Fruit fly (Drosophila melanogaster) whole organism, embryonic: ENCODE results near the gene fred.

Experiments used
- Ada2b ChIP-seq: fragments of 200-800 bp; sonication (Bioruptor generic); IDR thresholded peaks from 2 replicates; pipeline ENCODE4 v1.3.6; 2022; ENCODE audit warnings: missing biosample characterization, missing genetic modification characterization
- B-H2 ChIP-seq: fragments of 200-800 bp; sonication (Bioruptor generic); optimal IDR thresholded peaks from 2 replicates; lab custom pipeline; 2018; ENCODE audit warnings: missing biosample characterization, mild to moderate bottlenecking, missing genetic modification characterization
- Blimp-1 ChIP-seq: fragments of 200-800 bp; sonication (Bioruptor generic); optimal IDR thresholded peaks from 3 replicates; lab custom pipeline; 2018; ENCODE audit warnings: missing biosample characterization, missing genetic modification characterization, mild to moderate bottlenecking, moderate library complexity, missing genetic modification reagents
- Bteb2 ChIP-seq: fragments of 200-800 bp; sonication (Bioruptor generic); optimal IDR thresholded peaks from 2 replicates; lab custom pipeline; 2016; ENCODE audit warnings: missing biosample characterization, missing genetic modification characterization
- CG10274 ChIP-seq: fragments of 200-800 bp; sonication (Bioruptor generic); optimal IDR thresholded peaks from 3 replicates; lab custom pipeline; 2017; ENCODE audit warnings: missing biosample characterization, mild to moderate bottlenecking, missing genetic modification characterization
- CG10366 ChIP-seq: fragments of 200-800 bp; sonication (Bioruptor generic); IDR thresholded peaks from 2 replicates; pipeline ENCODE4 v1.3.6; 2022; ENCODE audit warnings: missing biosample characterization, missing genetic modification characterization
- CG13287 ChIP-seq: fragments of 200-800 bp; sonication (Bioruptor generic); IDR thresholded peaks from 2 replicates; pipeline ENCODE4 v1.3.6; 2022; ENCODE audit warnings: missing biosample characterization, missing genetic modification characterization; ENCODE audit not compliant: partially characterized antibody
- CG13424 ChIP-seq: fragments of 200-800 bp; sonication (Bioruptor generic); optimal IDR thresholded peaks from 2 replicates; lab custom pipeline; 2019; ENCODE audit warnings: missing biosample characterization, mild to moderate bottlenecking, missing genetic modification characterization, moderate library complexity
- CG14014 ChIP-seq: fragments of 200-800 bp; sonication (Bioruptor generic); IDR thresholded peaks from 2 replicates; pipeline ENCODE4 v1.3.6; 2022; ENCODE audit warnings: missing biosample characterization, missing genetic modification characterization
- CG1603 ChIP-seq: fragments of 200-800 bp; sonication (Bioruptor generic); optimal IDR thresholded peaks from 2 replicates; lab custom pipeline; 2019; ENCODE audit warnings: missing biosample characterization, mild to moderate bottlenecking, missing genetic modification characterization, moderate library complexity
- CG1647 ChIP-seq: fragments of 200-800 bp; sonication (Bioruptor generic); optimal IDR thresholded peaks from 3 replicates; lab custom pipeline; 2016; ENCODE audit warnings: missing biosample characterization, missing genetic modification characterization
- CG17361 ChIP-seq: fragments of 200-800 bp; sonication (Bioruptor generic); IDR thresholded peaks from 3 replicates; pipeline ENCODE4 v1.3.6; 2022; ENCODE audit warnings: missing biosample characterization, missing genetic modification characterization
- CG18764 ChIP-seq: fragments of 200-800 bp; sonication (Bioruptor generic); optimal IDR thresholded peaks from 3 replicates; lab custom pipeline; 2016; ENCODE audit warnings: missing biosample characterization, missing genetic modification characterization
- CG31441 ChIP-seq: fragments of 200-800 bp; sonication (Bioruptor generic); IDR thresholded peaks from 2 replicates; pipeline ENCODE4 v1.3.6; 2022; ENCODE audit warnings: missing biosample characterization, missing genetic modification characterization
- CG33557 ChIP-seq: fragments of 200-800 bp; sonication (Bioruptor generic); optimal IDR thresholded peaks from 2 replicates; lab custom pipeline; 2019; ENCODE audit warnings: missing biosample characterization, mild to moderate bottlenecking, missing genetic modification characterization, moderate library complexity
- CG42726 ChIP-seq: fragments of 200-800 bp; sonication (Bioruptor generic); IDR thresholded peaks from 2 replicates; pipeline ENCODE4 v1.3.6; 2022; ENCODE audit warnings: missing biosample characterization, missing genetic modification characterization; ENCODE audit not compliant: partially characterized antibody
- CG4424 ChIP-seq: fragments of 200-800 bp; sonication (Bioruptor generic); optimal IDR thresholded peaks from 3 replicates; lab custom pipeline; 2016; ENCODE audit warnings: missing biosample characterization, missing genetic modification characterization
- CG5953 ChIP-seq: fragments of 200-800 bp; sonication (Bioruptor generic); IDR thresholded peaks from 2 replicates; pipeline ENCODE4 v1.3.6; 2022; ENCODE audit warnings: missing biosample characterization, missing genetic modification characterization
- CG6689 ChIP-seq: fragments of 200-800 bp; sonication (Bioruptor generic); IDR thresholded peaks from 2 replicates; pipeline ENCODE4 v1.3.6; 2022; ENCODE audit warnings: missing biosample characterization, missing genetic modification characterization
- CG9817 ChIP-seq: fragments of 200-800 bp; sonication (Bioruptor generic); optimal IDR thresholded peaks from 2 replicates; lab custom pipeline; 2018; ENCODE audit warnings: missing biosample characterization, mild to moderate bottlenecking, missing genetic modification characterization, moderate library complexity
- D19B ChIP-seq: fragments of 200-800 bp; sonication (Bioruptor generic); optimal IDR thresholded peaks from 2 replicates; lab custom pipeline; 2017; ENCODE audit warnings: missing biosample characterization, mild to moderate bottlenecking, missing genetic modification characterization
- Dad ChIP-seq: fragments of 200-800 bp; sonication (Bioruptor generic); optimal IDR thresholded peaks from 3 replicates; lab custom pipeline; 2016; ENCODE audit warnings: missing biosample characterization, missing genetic modification characterization
- Dref ChIP-seq: fragments of 200-800 bp; sonication (Bioruptor generic); IDR thresholded peaks from 2 replicates; pipeline ENCODE4 v1.3.6; 2022; ENCODE audit warnings: missing biosample characterization, missing genetic modification characterization
- Hsf ChIP-seq: fragments of 200-800 bp; sonication (Bioruptor generic); optimal IDR thresholded peaks from 3 replicates; lab custom pipeline; 2016; ENCODE audit warnings: missing biosample characterization, missing genetic modification characterization
- Lim3 ChIP-seq: fragments of 200-800 bp; sonication (Bioruptor generic); IDR thresholded peaks from 2 replicates; pipeline ENCODE4 v1.3.6; 2022; ENCODE audit warnings: missing biosample characterization, missing genetic modification characterization
- Med ChIP-seq: fragments of 200-800 bp; sonication (Bioruptor generic); peaks from one replicate; lab custom pipeline; 2016; ENCODE audit warnings: missing biosample characterization, missing genetic modification characterization, mild to moderate bottlenecking, inconsistent platforms, moderate library complexity
- Oli ChIP-seq: fragments of 200-800 bp; sonication (Bioruptor generic); optimal IDR thresholded peaks from 2 replicates; lab custom pipeline; 2018; ENCODE audit warnings: missing biosample characterization, mild to moderate bottlenecking, missing genetic modification characterization, moderate library complexity
- Side ChIP-seq: fragments of 200-800 bp; sonication (Bioruptor generic); optimal IDR thresholded peaks from 2 replicates; lab custom pipeline; 2016; ENCODE audit warnings: missing biosample characterization, missing genetic modification characterization
- Six4 ChIP-seq: fragments of 200-800 bp; sonication (Bioruptor generic); optimal IDR thresholded peaks from 2 replicates; lab custom pipeline; 2016; ENCODE audit warnings: missing biosample characterization, missing genetic modification characterization
- Stat92E ChIP-seq, 3 experiments: fragments of >200 bp in 2 of 3; fragments of 200-800 bp in 1 of 3; sonication (Bioruptor generic) in 1 of 3; optimal IDR thresholded peaks; 2 replicates each; lab custom pipeline; 2017 to 2019; ENCODE audit warnings: missing biosample characterization in 3 of 3, missing genetic modification characterization in 3 of 3, mild to moderate bottlenecking in 1 of 3, moderate library complexity in 1 of 3
- Taf1 ChIP-seq: fragments of 200-800 bp; sonication (Bioruptor generic); IDR thresholded peaks from 2 replicates; pipeline ENCODE4 v1.3.6; 2022; ENCODE audit warnings: missing biosample characterization, missing genetic modification characterization
- aop ChIP-seq: fragments of 200-800 bp; sonication (Bioruptor generic); IDR thresholded peaks from 2 replicates; pipeline ENCODE4 v1.3.6; 2022; ENCODE audit warnings: missing biosample characterization, missing genetic modification characterization
- ash1 ChIP-seq: fragments of 200-800 bp; sonication (Bioruptor generic); optimal IDR thresholded peaks from 2 replicates; lab custom pipeline; 2018; ENCODE audit warnings: missing biosample characterization, mild to moderate bottlenecking, missing genetic modification characterization
- bsh ChIP-seq, 2 experiments: fragments of 200-800 bp; sonication (Bioruptor generic); optimal IDR thresholded peaks; 2 replicates each; lab custom pipeline; 2017 to 2018; ENCODE audit warnings: mild to moderate bottlenecking in 2 of 2, missing biosample characterization in 2 of 2, missing genetic modification characterization in 2 of 2, moderate library complexity in 1 of 2
- cad ChIP-seq: fragments of >200 bp; optimal IDR thresholded peaks from 2 replicates; lab custom pipeline; 2017; ENCODE audit warnings: missing biosample characterization, missing genetic modification characterization
- caup ChIP-seq: fragments of 200-800 bp; sonication (Bioruptor generic); optimal IDR thresholded peaks from 3 replicates; lab custom pipeline; 2017; ENCODE audit warnings: missing biosample characterization, mild to moderate bottlenecking, missing genetic modification characterization, moderate library complexity; ENCODE audit not compliant: severe bottlenecking
- dm ChIP-seq: fragments of 200-800 bp; sonication (Bioruptor generic); optimal IDR thresholded peaks from 3 replicates; lab custom pipeline; 2016; ENCODE audit warnings: missing biosample characterization, missing genetic modification characterization
- eyg ChIP-seq: fragments of 200-800 bp; sonication (Bioruptor generic); optimal IDR thresholded peaks from 3 replicates; lab custom pipeline; 2016; ENCODE audit warnings: missing biosample characterization, missing genetic modification characterization
- hbn ChIP-seq: fragments of 200-800 bp; sonication (Bioruptor generic); IDR thresholded peaks from 2 replicates; pipeline ENCODE4 v1.3.6; 2022; ENCODE audit warnings: missing biosample characterization, missing genetic modification characterization; ENCODE audit not compliant: partially characterized antibody
- inv ChIP-seq: fragments of 200-800 bp; sonication (Bioruptor generic); IDR thresholded peaks from 2 replicates; pipeline ENCODE4 v1.3.6; 2022; ENCODE audit warnings: missing biosample characterization, missing genetic modification characterization; ENCODE audit not compliant: partially characterized antibody
- jumu ChIP-seq: fragments of 200-800 bp; sonication (Bioruptor generic); optimal IDR thresholded peaks from 3 replicates; lab custom pipeline; 2016; ENCODE audit warnings: missing biosample characterization, missing genetic modification characterization
- kah ChIP-seq: fragments of 200-800 bp; sonication (Bioruptor generic); optimal IDR thresholded peaks from 2 replicates; lab custom pipeline; 2018; ENCODE audit warnings: missing biosample characterization, mild to moderate bottlenecking, missing genetic modification characterization
- pb ChIP-seq: fragments of 200-800 bp; sonication (Bioruptor generic); optimal IDR thresholded peaks from 3 replicates; lab custom pipeline; 2016; ENCODE audit warnings: missing biosample characterization, missing genetic modification characterization
- peb ChIP-seq: fragments of 200-800 bp; sonication (Bioruptor generic); IDR thresholded peaks from 2 replicates; pipeline ENCODE4 v1.3.6; 2022; ENCODE audit warnings: missing biosample characterization, missing genetic modification characterization
- pum ChIP-seq: fragments of 200-800 bp; sonication (Bioruptor generic); optimal IDR thresholded peaks from 2 replicates; lab custom pipeline; 2016; ENCODE audit warnings: missing biosample characterization, missing genetic modification characterization
- scrt ChIP-seq: fragments of 200-800 bp; sonication (Bioruptor generic); optimal IDR thresholded peaks from 2 replicates; lab custom pipeline; 2018; ENCODE audit warnings: missing biosample characterization, mild to moderate bottlenecking, missing genetic modification characterization, moderate library complexity
- slbo ChIP-seq: fragments of 200-800 bp; sonication (Bioruptor generic); IDR thresholded peaks from 2 replicates; pipeline ENCODE4 v1.3.6; 2022; ENCODE audit warnings: missing biosample characterization, missing genetic modification characterization
- sqz ChIP-seq: fragments of 200-800 bp; sonication (Bioruptor generic); optimal IDR thresholded peaks from 3 replicates; lab custom pipeline; 2018; ENCODE audit warnings: missing biosample characterization, mild to moderate bottlenecking, missing genetic modification characterization
- tin ChIP-seq: fragments of 200-800 bp; sonication (Bioruptor generic); optimal IDR thresholded peaks from 3 replicates; lab custom pipeline; 2016; ENCODE audit warnings: missing biosample characterization, missing genetic modification characterization
- usp ChIP-seq: fragments of >200 bp; optimal IDR thresholded peaks from 2 replicates; lab custom pipeline; 2017; ENCODE audit warnings: missing biosample characterization, missing genetic modification characterization
- wor ChIP-seq: fragments of 200-800 bp; sonication (Bioruptor generic); IDR thresholded peaks from 2 replicates; pipeline ENCODE4 v1.3.6; 2022; ENCODE audit warnings: missing biosample characterization, missing genetic modification characterization
- zen ChIP-seq: fragments of 200-800 bp; sonication (Bioruptor generic); optimal IDR thresholded peaks from 3 replicates; lab custom pipeline; 2018; ENCODE audit warnings: missing biosample characterization, mild to moderate bottlenecking, missing genetic modification characterization, moderate library complexity

fred gene

DNA sequence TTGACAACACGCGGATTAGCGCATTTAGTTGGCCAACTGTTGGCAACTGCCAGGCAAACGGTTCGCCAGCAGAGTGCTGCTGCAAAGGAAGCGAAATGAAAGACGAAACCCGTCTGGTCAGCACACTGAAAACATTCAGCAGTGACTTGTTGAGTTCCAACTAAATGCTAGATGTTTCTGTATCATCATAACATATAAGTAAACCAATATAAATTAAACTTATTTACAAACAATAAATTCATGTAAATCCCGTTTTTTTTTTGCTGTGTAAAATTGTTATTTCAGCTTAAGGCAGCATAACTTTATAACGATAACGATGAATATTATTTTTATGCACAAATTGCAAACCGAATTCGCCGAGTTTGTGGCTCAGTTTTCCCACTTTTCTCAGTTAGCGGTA lies 133.4 kb downstream of the fred start (continued):
- TF ChIP-seq CG13424 (tag; lab: Kevin White, UChicago) (no peak), Stat92E (GFP tag; optimal IDR thresholded peaks at IDR 0.05; lab: Kevin White, UChicago) (no peak), Blimp-1 (GFP tag; lab: Kevin White, UChicago) (no peak), CG9817 (tag; lab: Kevin White, UChicago) (no peak), CG42726 (GFP tag; lab: Robert Waterston, UW) (no peak), ash1 (GFP tag; lab: Kevin White, UChicago) (no peak), jumu (GFP tag; lab: Kevin White, UChicago) (no peak), CG14014 (GFP tag; lab: Robert Waterston, UW) (no peak), kah (GFP tag; lab: Kevin White, UChicago) (no peak), CG33557 (GFP tag; lab: Kevin White, UChicago) (no peak), bsh (GFP tag; optimal IDR thresholded peaks at IDR 0.05; lab: Kevin White, UChicago) (peak; percentile 8 to 34), CG10274 (no peak), slbo (GFP tag; lab: Robert Waterston, UW) (no peak), Med (GFP tag; lab: Kevin White, UChicago) (peak; percentile 49), dm (GFP tag; lab: Kevin White, UChicago) (no peak), sqz (GFP tag; lab: Kevin White, UChicago) (no peak), Six4 (no peak), Hsf (GFP tag; lab: Kevin White, UChicago) (no peak), zen (tag; lab: Kevin White, UChicago) (peak; percentile 9), CG1647 (GFP tag; lab: Kevin White, UChicago) (no peak), Taf1 (GFP tag; lab: Robert Waterston, UW) (no peak), tin (GFP tag; lab: Kevin White, UChicago) (no peak), pum (GFP tag; lab: Kevin White, UChicago) (no peak), Oli (tag; lab: Kevin White, UChicago) (no peak), Bteb2 (GFP tag; lab: Kevin White, UChicago) (no peak), Lim3 (GFP tag; lab: Robert Waterston, UW) (no peak), cad (no peak), CG5953 (GFP tag; lab: Robert Waterston, UW) (no peak), wor (GFP tag; lab: Robert Waterston, UW) (no peak), B-H2 (no peak), pb (GFP tag; lab: Kevin White, UChicago) (no peak), CG6689 (GFP tag; lab: Robert Waterston, UW) (0 out of 2 replicates have a peak, but pooled peaks have one; percentile 37), hbn (no peak), usp (GFP tag; lab: Kevin White, UChicago) (no peak), Dref (GFP tag; lab: Robert Waterston, UW) (no peak), Ada2b (GFP tag; lab: Robert Waterston, UW) (no peak), CG13287 (GFP tag; lab: Robert Waterston, UW) (no peak), scrt (GFP tag; lab: Kevin White, UChicago) (no peak), CG18764 (no peak), eyg (GFP tag; lab: Kevin White, UChicago) (no peak), aop (GFP tag; lab: Robert Waterston, UW) (no peak), CG10366 (no peak), Side (GFP tag; lab: Kevin White, UChicago) (no peak), D19B (no peak), Dad (GFP tag; lab: Kevin White, UChicago) (no peak), CG31441 (GFP tag; lab: Robert Waterston, UW) (0 out of 2 replicates have a peak, but pooled peaks have one; percentile 21), CG17361 (GFP tag; lab: Robert Waterston, UW) (0 out of 3 replicates have a peak, but pooled peaks have one; percentile 10), caup (GFP tag; lab: Kevin White, UChicago) (no peak), CG1603 (tag; lab: Kevin White, UChicago) (peak; percentile 37), CG4424 (GFP tag; lab: Kevin White, UChicago) (peak; percentile 0), inv (GFP tag; lab: Robert Waterston, UW) (no peak), peb (GFP tag; lab: Robert Waterston, UW) (no peak)
